Worm (Caenorhabditis elegans): ENCODE measurements around the gene cdo-1.

- TF ChIP-seq zfp-2 (tag; optimal IDR thresholded peaks at IDR 0.05) (no peak), nhr-237 (tag; optimal IDR thresholded peaks at IDR 0.05) (no peak), lin-15B (tag; optimal IDR thresholded peaks at IDR 0.05) (no peak), ZK546.5 (tag; optimal IDR thresholded peaks at IDR 0.05) (no peak), nhr-11 (tag; optimal IDR thresholded peaks at IDR 0.05) (no peak), fkh-10 (GFP tag; optimal IDR thresholded peaks at IDR 0.05) (no peak), zfp-3 (GFP tag; conservative IDR thresholded peaks at IDR 0.05) (no peak), nhr-76 (tag; optimal IDR thresholded peaks at IDR 0.05) (no peak), vab-7 (GFP tag; IDR thresholded peaks at IDR 0.05) (no peak), fos-1 (tag; optimal IDR thresholded peaks at IDR 0.05) (no peak), zag-1 (tag; optimal IDR thresholded peaks at IDR 0.05) (no peak), ama-1 (optimal IDR thresholded peaks at IDR 0.05) (no peak), dpl-1 (GFP tag; optimal IDR thresholded peaks at IDR 0.05) (no peak), ceh-28 (tag; optimal IDR thresholded peaks at IDR 0.05) (no peak)
These were observed at the start of gene cdo-1 for ce11 chrX:863478-863877.

Data from whole organism, L4 larva.